Worm (Caenorhabditis elegans): ENCODE results near the gene Y75B8A.10.

ce11 chrIII:12230195-12230594 is 47.4 kb upstream of the Y75B8A.10 start:
- TF ChIP-seq ztf-6 (GFP tag; IDR thresholded peaks at IDR 0.05) (no peak), ama-1 (optimal IDR thresholded peaks at IDR 0.05) (no peak), ama-1 (GFP tag; optimal IDR thresholded peaks at IDR 0.05) (no peak), hrde-1 (tag; optimal IDR thresholded peaks at IDR 0.05; ENCODE audit: borderline replicate concordance) (no peak), ztf-3 (GFP tag; optimal IDR thresholded peaks at IDR 0.05) (no peak), hmg-20 (GFP tag; IDR thresholded peaks at IDR 0.05) (no peak), lin-35 (GFP tag; optimal IDR thresholded peaks at IDR 0.05) (no peak)
